Worm (Caenorhabditis elegans): ENCODE results near the gene dep-1.
A peak's percentile ranks its signal among the peaks of the same experiment; 100 is the strongest.

Gene dep-1

ce11 chrII:9059010-9059409 is 39.4 kb upstream of the dep-1 start:
- TF ChIP-seq fos-1 (tag; optimal IDR thresholded peaks at IDR 0.05) (no peak), elt-2 (tag; optimal IDR thresholded peaks at IDR 0.05) (no peak), ztf-11 (tag; optimal IDR thresholded peaks at IDR 0.05) (no peak), R02D3.7 (tag; optimal IDR thresholded peaks at IDR 0.05) (no peak), nfya-1 (tag; optimal IDR thresholded peaks at IDR 0.05; ENCODE audit: insufficient read depth) (no peak), hmg-11 (tag; optimal IDR thresholded peaks at IDR 0.05) (no peak), nhr-28 (tag; optimal IDR thresholded peaks at IDR 0.05) (no peak), pha-4 (tag; optimal IDR thresholded peaks at IDR 0.05) (no peak), lin-39 (tag; optimal IDR thresholded peaks at IDR 0.05) (no peak), nhr-76 (tag; optimal IDR thresholded peaks at IDR 0.05) (no peak), ama-1 (optimal IDR thresholded peaks at IDR 0.05) (no peak), ceh-9 (tag; optimal IDR thresholded peaks at IDR 0.05) (no peak), ztf-4 (tag; optimal IDR thresholded peaks at IDR 0.05) (no peak), lsy-12 (tag; optimal IDR thresholded peaks at IDR 0.05) (no peak), nhr-237 (tag; optimal IDR thresholded peaks at IDR 0.05) (no peak), aly-2 (tag; optimal IDR thresholded peaks at IDR 0.05) (no peak), fkh-10 (GFP tag; optimal IDR thresholded peaks at IDR 0.05) (no peak)

- TF ChIP-seq mdl-1 (tag; optimal IDR thresholded peaks at IDR 0.05) (no peak), snpc-4 (tag; optimal IDR thresholded peaks at IDR 0.05) (peak; percentile 65), hmg-11 (tag; optimal IDR thresholded peaks at IDR 0.05) (peak; percentile 35), ztf-4 (tag; optimal IDR thresholded peaks at IDR 0.05) (no peak), lin-39 (tag; optimal IDR thresholded peaks at IDR 0.05) (peak; percentile 87), elt-2 (tag; optimal IDR thresholded peaks at IDR 0.05) (peak; percentile 44), ceh-82 (tag; optimal IDR thresholded peaks at IDR 0.05) (no peak), unc-39 (tag; optimal IDR thresholded peaks at IDR 0.05) (no peak), ZK546.5 (tag; optimal IDR thresholded peaks at IDR 0.05) (no peak), tbx-2 (tag; optimal IDR thresholded peaks at IDR 0.05) (peak; percentile 10), eor-1 (tag; optimal IDR thresholded peaks at IDR 0.05) (no peak), nhr-77 (tag; optimal IDR thresholded peaks at IDR 0.05) (no peak), sea-2 (GFP tag; optimal IDR thresholded peaks at IDR 0.05) (no peak), elt-1 (tag; optimal IDR thresholded peaks at IDR 0.05) (no peak), skn-1 (tag; optimal IDR thresholded peaks at IDR 0.05) (peak; percentile 16), ceh-9 (tag; optimal IDR thresholded peaks at IDR 0.05) (no peak), nhr-43 (tag; optimal IDR thresholded peaks at IDR 0.05; ENCODE audit: poor library complexity, severe bottlenecking) (peak; percentile 46), nhr-12 (tag; optimal IDR thresholded peaks at IDR 0.05) (no peak), nfya-1 (tag; optimal IDR thresholded peaks at IDR 0.05; ENCODE audit: insufficient read depth) (peak; percentile 91), fkh-10 (GFP tag; optimal IDR thresholded peaks at IDR 0.05) (no peak), jun-1 (tag; optimal IDR thresholded peaks at IDR 0.05) (peak; percentile 71), ama-1 (optimal IDR thresholded peaks at IDR 0.05) (peak; percentile 53), fos-1 (tag; optimal IDR thresholded peaks at IDR 0.05) (no peak), egl-5 (tag; optimal IDR thresholded peaks at IDR 0.05) (peak; percentile 68), lsy-12 (tag; optimal IDR thresholded peaks at IDR 0.05) (no peak), elt-3 (tag; optimal IDR thresholded peaks at IDR 0.05) (no peak), ceh-16 (tag; optimal IDR thresholded peaks at IDR 0.05) (no peak), aly-2 (tag; optimal IDR thresholded peaks at IDR 0.05) (no peak), ztf-11 (tag; optimal IDR thresholded peaks at IDR 0.05) (no peak), nhr-67 (tag; optimal IDR thresholded peaks at IDR 0.05) (no peak), R02D3.7 (tag; optimal IDR thresholded peaks at IDR 0.05) (peak; percentile 30), nhr-28 (tag; optimal IDR thresholded peaks at IDR 0.05) (no peak), nhr-237 (tag; optimal IDR thresholded peaks at IDR 0.05) (no peak), zag-1 (tag; optimal IDR thresholded peaks at IDR 0.05) (no peak), nhr-11 (tag; optimal IDR thresholded peaks at IDR 0.05) (peak; percentile 14), lin-15B (tag; optimal IDR thresholded peaks at IDR 0.05) (peak; percentile 90), ceh-28 (tag; optimal IDR thresholded peaks at IDR 0.05) (no peak), nhr-76 (tag; optimal IDR thresholded peaks at IDR 0.05) (no peak), nhr-25 (tag; optimal IDR thresholded peaks at IDR 0.05) (peak; percentile 89), egl-27 (tag; optimal IDR thresholded peaks at IDR 0.05) (no peak), daf-12 (tag; optimal IDR thresholded peaks at IDR 0.05) (no peak), pqm-1 (tag; optimal IDR thresholded peaks at IDR 0.05) (peak; percentile 51), nhr-23 (tag; optimal IDR thresholded peaks at IDR 0.05) (peak; percentile 90), pha-4 (tag; optimal IDR thresholded peaks at IDR 0.05) (peak; percentile 94), fkh-2 (tag; optimal IDR thresholded peaks at IDR 0.05) (no peak), mml-1 (tag; optimal IDR thresholded peaks at IDR 0.05) (no peak), unc-62 (GFP tag; optimal IDR thresholded peaks at IDR 0.05) (no peak)
These were observed 37.6 kb upstream of the dep-1 start, which contains the start of gene rpl-32 for ce11 chrII:9057035-9057668. TSS of gene rpl-32 (minus strand) at chrII:9057085.

All from whole organism, L3 larva.